Worm (Caenorhabditis elegans): Measurements from ENCODE around the gene C16A3.5.

DNA sequence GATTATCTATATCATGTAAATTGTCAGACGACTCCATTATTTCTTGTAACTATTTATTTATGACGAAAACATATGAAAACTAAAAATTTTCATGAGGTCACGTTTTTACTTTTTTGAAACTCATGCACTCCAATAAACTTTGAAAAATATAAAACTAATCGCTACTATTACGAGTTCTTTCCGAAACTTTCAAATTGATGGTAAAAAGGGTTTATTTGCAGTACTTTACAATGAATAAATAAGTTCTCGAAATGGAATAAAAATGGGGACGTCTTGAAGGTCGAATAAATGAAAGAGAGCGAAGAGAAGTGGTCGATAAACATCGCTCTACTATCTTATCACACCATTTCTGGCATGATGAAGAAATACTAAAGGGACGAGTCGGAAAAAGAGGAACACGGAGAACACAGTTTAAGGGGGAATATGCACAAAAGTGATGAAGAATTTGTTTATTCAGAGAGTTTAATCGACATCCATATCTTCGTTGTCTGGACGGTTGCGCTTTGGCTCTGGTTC, 40.6 kb upstream of the C16A3.5 start, which contains the start of gene let-767:
- TF ChIP-seq ama-1 (optimal IDR thresholded peaks at IDR 0.05) (no peak), unc-55 (GFP tag; optimal IDR thresholded peaks at IDR 0.05) (no peak), dmd-4 (tag; optimal IDR thresholded peaks at IDR 0.05; ENCODE audit: borderline replicate concordance) (no peak), pros-1 (tag; optimal IDR thresholded peaks at IDR 0.05) (no peak), pax-1 (tag; optimal IDR thresholded peaks at IDR 0.05) (no peak), pqm-1 (tag; optimal IDR thresholded peaks at IDR 0.05) (no peak), ceh-6 (GFP tag; optimal IDR thresholded peaks at IDR 0.05) (no peak)

Measured in whole organism, late embryonic.